Fruit fly (Drosophila melanogaster): Measurements from ENCODE around the gene Surf4.
A peak's percentile ranks its signal among the peaks of the same experiment; 100 is the strongest.

The Surf4 gene

dm6 chr3R:15369742-15370141, 23.8 kb upstream of the Surf4 start, which contains the start of gene CG14868:
CG14868 (minus strand) TSS chr3R:15369945.
- no peak for TF ChIP-seq CG17806 (tag; optimal IDR thresholded peaks at IDR 0.05)
- no peak for TF ChIP-seq CG9948 (tag; optimal IDR thresholded peaks at IDR 0.05)
- TF ChIP-seq CG34367 (tag; optimal IDR thresholded peaks at IDR 0.05), result no peak
- no peak for TF ChIP-seq Snoo (tag; optimal IDR thresholded peaks at IDR 0.05)
- TF ChIP-seq CG32121 (GFP tag; IDR thresholded peaks at IDR 0.05), result no peak
- TF ChIP-seq CG4496 (GFP tag; IDR thresholded peaks at IDR 0.05), result no peak
- no peak for TF ChIP-seq CG8159 (tag; optimal IDR thresholded peaks at IDR 0.05)
- TF ChIP-seq gl (tag; optimal IDR thresholded peaks at IDR 0.05), result no peak
- no peak for TF ChIP-seq CG15710 (tag; optimal IDR thresholded peaks at IDR 0.05)
- no peak for TF ChIP-seq CG14655 (GFP tag; optimal IDR thresholded peaks at IDR 0.05)
- TF ChIP-seq CG12605 (GFP tag; IDR thresholded peaks at IDR 0.05), result no peak
- no peak for TF ChIP-seq Pif1A (GFP tag; optimal IDR thresholded peaks at IDR 0.05)
- no peak for TF ChIP-seq CG13204 (GFP tag; optimal IDR thresholded peaks at IDR 0.05)
- no peak for TF ChIP-seq D1 (tag; optimal IDR thresholded peaks at IDR 0.05)
- no peak for TF ChIP-seq CG10348 (GFP tag; IDR thresholded peaks at IDR 0.05)
- TF ChIP-seq Pif1B (GFP tag; optimal IDR thresholded peaks at IDR 0.05), result no peak

- TF ChIP-seq EcR (GFP tag; optimal IDR thresholded peaks at IDR 0.05), result no peak
- TF ChIP-seq fd96Ca (GFP tag; IDR thresholded peaks at IDR 0.05), result no peak
- no peak for TF ChIP-seq CG14655 (GFP tag; optimal IDR thresholded peaks at IDR 0.05)
- TF ChIP-seq CG8159 (tag; optimal IDR thresholded peaks at IDR 0.05), result no peak
- no peak for TF ChIP-seq CG12605 (GFP tag; IDR thresholded peaks at IDR 0.05)
- TF ChIP-seq D1 (tag; optimal IDR thresholded peaks at IDR 0.05), result no peak
These were observed 21.5 kb upstream of the Surf4 start, which contains the start of gene CG34404 for dm6 chr3R:15367477-15367876. CG34404 (minus strand) TSS chr3R:15367665.

dm6 chr3R:15366839-15367238, 20.9 kb upstream of the Surf4 start:
- peak; percentile 55 for TF ChIP-seq CG17806 (tag; optimal IDR thresholded peaks at IDR 0.05)
- TF ChIP-seq CG15710 (tag; optimal IDR thresholded peaks at IDR 0.05), result peak; percentile 32
- peak; percentile 46; the same call in 1 of the 2 replicates for TF ChIP-seq CG12605 (GFP tag; IDR thresholded peaks at IDR 0.05)
- TF ChIP-seq CG4496 (GFP tag; IDR thresholded peaks at IDR 0.05), result peak; percentile 76; the same call in 2 of the 3 replicates
- TF ChIP-seq D1 (tag; optimal IDR thresholded peaks at IDR 0.05), result no peak
- peak; percentile 41 for TF ChIP-seq Ets98B (GFP tag; IDR thresholded peaks at IDR 0.05)
- TF ChIP-seq Snoo (tag; optimal IDR thresholded peaks at IDR 0.05), result peak; percentile 19
- TF ChIP-seq CG9948 (tag; optimal IDR thresholded peaks at IDR 0.05), result peak; percentile 43
- peak; percentile 62; the same call in 1 of the 2 replicates for TF ChIP-seq CG32121 (GFP tag; IDR thresholded peaks at IDR 0.05)
- no peak for TF ChIP-seq fd96Ca (GFP tag; IDR thresholded peaks at IDR 0.05)

DNA sequence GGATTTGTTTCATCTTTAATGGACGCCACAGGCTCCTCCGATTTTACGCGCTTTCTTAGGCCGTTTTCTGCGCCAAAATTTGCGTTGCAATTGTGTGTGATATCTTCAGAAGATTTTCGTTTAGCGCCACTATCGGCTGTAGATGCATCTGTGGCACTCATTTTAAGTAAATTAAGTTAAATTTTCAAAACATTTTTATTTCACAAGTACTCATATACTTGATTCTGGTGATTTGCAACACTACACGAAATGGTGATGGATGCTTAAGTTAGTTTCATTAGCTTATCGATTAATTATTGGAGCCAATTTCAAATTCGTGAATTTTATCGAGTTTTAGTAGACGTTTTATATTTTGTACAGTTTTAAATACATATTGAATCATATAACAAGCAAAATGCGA, 17.6 kb upstream of the Surf4 start, which contains the start of gene CG6171:
Gene CG6171, minus strand, starts transcription at position 250 of the 400 bp plus-strand sequence.
- no peak for TF ChIP-seq Ets98B (GFP tag; IDR thresholded peaks at IDR 0.05)
- no peak for TF ChIP-seq CG14655 (GFP tag; optimal IDR thresholded peaks at IDR 0.05)
- TF ChIP-seq fd96Ca (GFP tag; IDR thresholded peaks at IDR 0.05), result no peak
- no peak for TF ChIP-seq rn (GFP tag; IDR thresholded peaks at IDR 0.05)
- TF ChIP-seq CG17806 (tag; optimal IDR thresholded peaks at IDR 0.05), result no peak
- no peak for TF ChIP-seq Pif1A (GFP tag; optimal IDR thresholded peaks at IDR 0.05)
- TF ChIP-seq CG9948 (tag; optimal IDR thresholded peaks at IDR 0.05), result no peak

DNA sequence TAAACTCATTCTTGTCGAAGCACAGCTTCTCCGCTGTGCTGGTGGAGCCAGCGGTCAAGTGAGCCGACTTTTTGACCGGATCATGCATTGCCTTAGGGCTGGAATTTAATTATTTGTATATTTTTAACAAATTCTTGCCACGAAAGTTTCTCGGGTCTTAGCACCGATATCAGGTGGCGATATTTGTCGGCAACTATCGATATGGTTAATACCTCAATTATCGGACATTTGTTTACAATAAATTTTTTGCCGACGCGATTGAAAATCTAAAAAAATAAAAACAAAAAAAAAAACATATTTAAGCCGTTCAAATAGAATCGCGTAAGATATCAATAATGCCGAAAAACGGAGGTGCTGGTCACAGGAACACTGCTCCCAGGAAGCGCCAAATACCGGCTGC, 15.5 kb upstream of the Surf4 start, which contains the start of the genes Cog2 and Trax:
Gene Cog2, minus strand, starts transcription at position 168 of the 400 bp plus-strand sequence.
Gene Trax, plus strand, starts transcription at position 203 of the 400 bp plus-strand sequence.
- TF ChIP-seq CG15710 (tag; optimal IDR thresholded peaks at IDR 0.05) (no peak), CG32121 (GFP tag; IDR thresholded peaks at IDR 0.05) (peak; percentile 19; the same call in 1 of the 2 replicates), CG17806 (tag; optimal IDR thresholded peaks at IDR 0.05) (no peak), CG9948 (tag; optimal IDR thresholded peaks at IDR 0.05) (no peak), CG8301 (tag; optimal IDR thresholded peaks at IDR 0.05) (no peak), CG34367 (tag; optimal IDR thresholded peaks at IDR 0.05) (no peak)

- TF ChIP-seq CG15710 (tag; optimal IDR thresholded peaks at IDR 0.05), result peak; percentile 84
- peak; percentile 81 for TF ChIP-seq CG4496 (GFP tag; IDR thresholded peaks at IDR 0.05)
- TF ChIP-seq Ets98B (GFP tag; IDR thresholded peaks at IDR 0.05), result peak; percentile 75
- peak; percentile 89 for TF ChIP-seq CG8159 (tag; optimal IDR thresholded peaks at IDR 0.05)
- TF ChIP-seq CG34367 (tag; optimal IDR thresholded peaks at IDR 0.05), result peak; percentile 68
- no peak for TF ChIP-seq D1 (tag; optimal IDR thresholded peaks at IDR 0.05)
- TF ChIP-seq CG9948 (tag; optimal IDR thresholded peaks at IDR 0.05), result peak; percentile 77
- TF ChIP-seq EcR (GFP tag; optimal IDR thresholded peaks at IDR 0.05), result peak; percentile 17
- TF ChIP-seq CG12605 (GFP tag; IDR thresholded peaks at IDR 0.05), result 0 out of 2 replicates have a peak, but pooled peaks have one; percentile 26
- no peak for TF ChIP-seq Pif1A (GFP tag; optimal IDR thresholded peaks at IDR 0.05)
- TF ChIP-seq Snoo (tag; optimal IDR thresholded peaks at IDR 0.05), result peak; percentile 63
- TF ChIP-seq gl (tag; optimal IDR thresholded peaks at IDR 0.05), result peak; percentile 55
- peak; percentile 83 for TF ChIP-seq CG17806 (tag; optimal IDR thresholded peaks at IDR 0.05)
- no peak for TF ChIP-seq Pif1B (GFP tag; optimal IDR thresholded peaks at IDR 0.05)
- TF ChIP-seq rn (GFP tag; IDR thresholded peaks at IDR 0.05), result peak; percentile 46; the same call in 1 of the 2 replicates
- TF ChIP-seq CG32121 (GFP tag; IDR thresholded peaks at IDR 0.05), result peak; percentile 72
- TF ChIP-seq CG10348 (GFP tag; IDR thresholded peaks at IDR 0.05), result 0 out of 2 replicates have a peak, but pooled peaks have one; percentile 20
- TF ChIP-seq CG13204 (GFP tag; optimal IDR thresholded peaks at IDR 0.05), result no peak
- no peak for TF ChIP-seq CG8301 (tag; optimal IDR thresholded peaks at IDR 0.05)
- TF ChIP-seq fd96Ca (GFP tag; IDR thresholded peaks at IDR 0.05), result peak; percentile 75; the same call in 2 of the 3 replicates
- TF ChIP-seq CG14655 (GFP tag; optimal IDR thresholded peaks at IDR 0.05), result no peak
These were observed 10.9 kb upstream of the Surf4 start, which contains the start of the genes Atg4b and Hibch for dm6 chr3R:15356645-15357431. Atg4b (minus strand) TSS chr3R:15356924. Hibch (plus strand) TSS chr3R:15357229.

Measured in whole organism, pupa.